Worm (Caenorhabditis elegans): ENCODE results near the gene acs-4.

Gene acs-4

ce11 chrIII:7180613-7181012 is 13.0 kb downstream of the acs-4 start, which contains the start of gene ndab-2:
Gene ndab-2 (plus strand): TSS chrIII:7180752.
- TF ChIP-seq ztf-4 (tag; optimal IDR thresholded peaks at IDR 0.05) (peak; percentile 12), nhr-25 (tag; optimal IDR thresholded peaks at IDR 0.05) (no peak), zag-1 (tag; optimal IDR thresholded peaks at IDR 0.05) (no peak), elt-1 (tag; optimal IDR thresholded peaks at IDR 0.05) (no peak), elt-3 (tag; optimal IDR thresholded peaks at IDR 0.05) (no peak)

ce11 chrIII:7181822-7182221 is 14.2 kb downstream of the acs-4 start, which contains the start of gene epg-4:
Gene epg-4 (plus strand): TSS chrIII:7182167.
- TF ChIP-seq crh-2 (tag; optimal IDR thresholded peaks at IDR 0.05) (peak; percentile 21), aly-2 (tag; optimal IDR thresholded peaks at IDR 0.05) (no peak), lsy-2 (tag; optimal IDR thresholded peaks at IDR 0.05) (peak in 1 of 2 experiments; percentile 57), fos-1 (tag; optimal IDR thresholded peaks at IDR 0.05) (peak; percentile 48), unc-55 (GFP tag; optimal IDR thresholded peaks at IDR 0.05) (peak; percentile 57), gmeb-1 (tag; optimal IDR thresholded peaks at IDR 0.05) (no peak), nhr-77 (tag; optimal IDR thresholded peaks at IDR 0.05) (no peak), C34F6.9 (tag; optimal IDR thresholded peaks at IDR 0.05) (peak; percentile 76), F13H6.1 (tag; optimal IDR thresholded peaks at IDR 0.05) (no peak), nhr-129 (tag; optimal IDR thresholded peaks at IDR 0.05) (peak; percentile 78)

ce11 chrIII:7184022-7184421 is 16.4 kb downstream of the acs-4 start, which contains the start of gene yju-2:
Gene yju-2 (plus strand): TSS chrIII:7184336.
- TF ChIP-seq lin-13 (GFP tag; optimal IDR thresholded peaks at IDR 0.05) (peak; percentile 36), lin-11 (tag; optimal IDR thresholded peaks at IDR 0.05) (no peak), nhr-129 (tag; optimal IDR thresholded peaks at IDR 0.05) (peak; percentile 82), ztf-11 (tag; optimal IDR thresholded peaks at IDR 0.05) (no peak), sma-3 (GFP tag; optimal IDR thresholded peaks at IDR 0.05) (peak; percentile 34), gmeb-1 (tag; optimal IDR thresholded peaks at IDR 0.05) (peak; percentile 59), crh-2 (tag; optimal IDR thresholded peaks at IDR 0.05) (peak; percentile 67), nhr-21 (tag; optimal IDR thresholded peaks at IDR 0.05) (peak; percentile 32), C34F6.9 (tag; optimal IDR thresholded peaks at IDR 0.05) (peak; percentile 92), F13H6.1 (tag; optimal IDR thresholded peaks at IDR 0.05) (peak; percentile 35), ztf-4 (tag; optimal IDR thresholded peaks at IDR 0.05) (peak; percentile 36), dmd-4 (tag; optimal IDR thresholded peaks at IDR 0.05) (no peak), lsy-2 (tag; optimal IDR thresholded peaks at IDR 0.05) (peak; percentile 29 to 82), sma-9 (GFP tag; optimal IDR thresholded peaks at IDR 0.05) (peak; percentile 49), sma-9 (tag; optimal IDR thresholded peaks at IDR 0.05) (no peak), ztf-1 (GFP tag; conservative IDR thresholded peaks at IDR 0.05) (no peak), Y55F3AM.14 (GFP tag; optimal IDR thresholded peaks at IDR 0.05) (no peak), fos-1 (tag; optimal IDR thresholded peaks at IDR 0.05) (peak; percentile 32), skn-1 (tag; optimal IDR thresholded peaks at IDR 0.05) (peak; percentile 15), nhr-25 (tag; optimal IDR thresholded peaks at IDR 0.05) (peak; percentile 54), nhr-10 (tag; optimal IDR thresholded peaks at IDR 0.05) (no peak), sem-4 (tag; optimal IDR thresholded peaks at IDR 0.05) (peak; percentile 47), unc-55 (GFP tag; optimal IDR thresholded peaks at IDR 0.05) (peak; percentile 87), unc-39 (tag; optimal IDR thresholded peaks at IDR 0.05) (no peak), mdl-1 (tag; optimal IDR thresholded peaks at IDR 0.05) (no peak), ama-1 (optimal IDR thresholded peaks at IDR 0.05) (peak; percentile 15), nhr-6 (tag; optimal IDR thresholded peaks at IDR 0.05) (no peak)

ce11 chrIII:7185473-7185872 is 17.8 kb downstream of the acs-4 start, which contains the start of gene F37C12.14:
Gene F37C12.14 (minus strand): TSS chrIII:7185573.
- TF ChIP-seq mab-5 (tag; optimal IDR thresholded peaks at IDR 0.05) (no peak), ztf-4 (tag; optimal IDR thresholded peaks at IDR 0.05) (no peak), Y55F3AM.14 (GFP tag; optimal IDR thresholded peaks at IDR 0.05) (no peak), nhr-237 (tag; optimal IDR thresholded peaks at IDR 0.05) (no peak), egl-27 (tag; optimal IDR thresholded peaks at IDR 0.05) (no peak), nhr-12 (tag; optimal IDR thresholded peaks at IDR 0.05) (no peak), alr-1 (tag; optimal IDR thresholded peaks at IDR 0.05) (no peak), ama-1 (optimal IDR thresholded peaks at IDR 0.05) (no peak), lin-11 (tag; optimal IDR thresholded peaks at IDR 0.05) (no peak), blmp-1 (tag; optimal IDR thresholded peaks at IDR 0.05; ENCODE audit: insufficient read depth) (no peak), sma-9 (GFP tag; optimal IDR thresholded peaks at IDR 0.05) (no peak), sma-9 (tag; optimal IDR thresholded peaks at IDR 0.05) (no peak), ceh-16 (tag; optimal IDR thresholded peaks at IDR 0.05) (no peak), elt-3 (tag; optimal IDR thresholded peaks at IDR 0.05) (no peak), ZK546.5 (tag; optimal IDR thresholded peaks at IDR 0.05) (no peak), nhr-23 (tag; optimal IDR thresholded peaks at IDR 0.05) (no peak), C34F6.9 (tag; optimal IDR thresholded peaks at IDR 0.05) (no peak), sem-4 (tag; optimal IDR thresholded peaks at IDR 0.05) (no peak)

Data from whole organism, L2 larva.